Worm (Caenorhabditis elegans) whole organism, late embryonic: ENCODE results near the gene C15H7.4.

Experiments used
- K09A11.1 ChIP-seq: sonication (generic microtip); optimal IDR thresholded peaks from 2 replicates; lab custom pipeline; 2017; ENCODE audit warnings: antibody characterized with exemption, mild to moderate bottlenecking, missing genetic modification characterization, missing compliant biosample characterization; ENCODE audit not compliant: insufficient read depth
- ceh-14 ChIP-seq: sonication (generic microtip); optimal IDR thresholded peaks from 2 replicates; lab custom pipeline; 2016; ENCODE audit warnings: missing genotype, missing genetic modification characterization, missing compliant biosample characterization
- ceh-6 ChIP-seq: fragments of 200-800 bp; sonication (Bioruptor generic); optimal IDR thresholded peaks from 2 replicates; lab custom pipeline; 2018; ENCODE audit warnings: mild to moderate bottlenecking, missing genetic modification characterization, missing compliant biosample characterization
- fax-1 ChIP-seq: sonication (generic microtip); optimal IDR thresholded peaks from 2 replicates; lab custom pipeline; 2016; ENCODE audit warnings: missing genotype, missing genetic modification characterization, missing compliant biosample characterization
- pat-9 ChIP-seq: fragments of 200-800 bp; sonication (Bioruptor generic); optimal IDR thresholded peaks from 2 replicates; lab custom pipeline; 2018; ENCODE audit warnings: mild to moderate bottlenecking, missing genetic modification characterization, moderate library complexity, missing compliant biosample characterization
- pha-2 ChIP-seq: sonication (generic microtip); optimal IDR thresholded peaks from 2 replicates; lab custom pipeline; 2017; ENCODE audit warnings: mild to moderate bottlenecking, missing genetic modification characterization, missing compliant biosample characterization

- TF ChIP-seq ceh-14 (tag; lab: Kevin White, UChicago) (peak; percentile 11), ceh-6 (GFP tag; lab: Kevin White, UChicago) (no peak), pat-9 (tag; lab: Kevin White, UChicago) (no peak), pha-2 (no peak), K09A11.1 (no peak), fax-1 (tag; lab: Kevin White, UChicago) (no peak)
These were observed 39.7 kb upstream of the C15H7.4 start for ce11 chrIII:9695379-9695778.
